Fruit fly (Drosophila melanogaster) whole organism, adult: Measurements from ENCODE around the gene CG18622.

Experiments
- Clk ChIP-seq: fragments of 200-800 bp; sonication (Bioruptor generic); optimal IDR thresholded peaks from 2 replicates; lab custom pipeline; 2017; ENCODE audit warnings: missing biosample characterization, missing genetic modification characterization
- kay ChIP-seq: fragments of 200-800 bp; sonication (Bioruptor generic); peaks from one replicate; lab custom pipeline; 2016; ENCODE audit warnings: missing biosample characterization, missing genetic modification characterization, borderline replicate concordance

DNA sequence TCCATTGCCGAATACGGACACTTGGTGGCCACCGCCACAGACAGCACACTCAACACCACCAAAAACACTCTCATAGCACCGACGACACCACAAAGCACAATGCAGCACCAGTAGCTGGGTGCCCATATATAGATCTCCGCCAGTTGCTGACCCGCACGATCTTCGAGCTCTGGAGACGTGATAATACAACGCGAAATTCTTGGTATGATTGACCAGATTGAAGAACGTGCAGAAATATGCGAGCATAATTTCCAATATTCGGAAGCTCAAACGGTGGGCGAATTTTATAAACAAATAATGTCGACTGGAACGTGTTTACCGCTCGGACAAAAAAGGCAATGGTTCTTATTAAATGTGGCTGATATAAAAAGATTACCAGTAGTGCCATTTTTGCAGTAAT, 48.4 kb upstream of the CG18622 start, which contains the start of gene CG4009:
- TF ChIP-seq Clk (no peak), kay (no peak)
